Fruit fly (Drosophila melanogaster) whole organism, adult: ENCODE results near the gene CG16825.

ENCODE experiments used
- CG11617 ChIP-seq: fragments of 200-800 bp; sonication (Bioruptor generic); optimal IDR thresholded peaks from 2 replicates; lab custom pipeline; 2017; ENCODE audit warnings: mild to moderate bottlenecking, missing biosample characterization, missing genetic modification reagents, missing genetic modification characterization
- CG12768 ChIP-seq: fragments of 200-800 bp; sonication (Bioruptor generic); optimal IDR thresholded peaks from 2 replicates; lab custom pipeline; 2017; ENCODE audit warnings: missing biosample characterization, missing genetic modification characterization, mild to moderate bottlenecking, moderate library complexity, missing genetic modification reagents
- CG14711 ChIP-seq: fragments of 200-800 bp; sonication (Bioruptor generic); optimal IDR thresholded peaks from 2 replicates; lab custom pipeline; 2018; ENCODE audit warnings: missing biosample characterization, mild to moderate bottlenecking, missing genetic modification characterization, moderate library complexity
- CG1620 ChIP-seq: fragments of 200-800 bp; sonication (Bioruptor generic); optimal IDR thresholded peaks from 2 replicates; lab custom pipeline; 2016; ENCODE audit warnings: missing biosample characterization, missing genetic modification characterization
- CG33017 ChIP-seq: fragments of 200-800 bp; sonication (Bioruptor generic); optimal IDR thresholded peaks from 2 replicates; lab custom pipeline; 2018; ENCODE audit warnings: missing biosample characterization, mild to moderate bottlenecking, missing genetic modification characterization, moderate library complexity
- CG5204 ChIP-seq: fragments of 200-800 bp; sonication (Bioruptor generic); optimal IDR thresholded peaks from 2 replicates; lab custom pipeline; 2016; ENCODE audit warnings: missing biosample characterization, missing genetic modification characterization
- CG7045 ChIP-seq: fragments of 200-800 bp; sonication (Bioruptor generic); optimal IDR thresholded peaks from 2 replicates; lab custom pipeline; 2017; ENCODE audit warnings: missing biosample characterization, mild to moderate bottlenecking, missing genetic modification characterization
- CG7101 ChIP-seq: fragments of 200-800 bp; sonication (Bioruptor generic); optimal IDR thresholded peaks from 2 replicates; lab custom pipeline; 2018; ENCODE audit warnings: missing biosample characterization, mild to moderate bottlenecking, missing genetic modification characterization, moderate library complexity
- Clk ChIP-seq: fragments of 200-800 bp; sonication (Bioruptor generic); optimal IDR thresholded peaks from 2 replicates; lab custom pipeline; 2017; ENCODE audit warnings: missing biosample characterization, missing genetic modification characterization
- Crg-1 ChIP-seq: fragments of 200-800 bp; sonication (Bioruptor generic); optimal IDR thresholded peaks from 2 replicates; lab custom pipeline; 2016; ENCODE audit warnings: missing biosample characterization, missing genetic modification characterization
- Hr96 ChIP-seq: fragments of 200-800 bp; sonication (Bioruptor generic); optimal IDR thresholded peaks from 2 replicates; lab custom pipeline; 2016; ENCODE audit warnings: missing biosample characterization, missing genetic modification characterization
- Mnt ChIP-seq: fragments of 200-800 bp; sonication (Bioruptor generic); optimal IDR thresholded peaks from 2 replicates; lab custom pipeline; 2016; ENCODE audit warnings: missing biosample characterization, mild to moderate bottlenecking, missing genetic modification characterization
- bab1 ChIP-seq: fragments of 200-800 bp; sonication (Bioruptor generic); optimal IDR thresholded peaks from 3 replicates; lab custom pipeline; 2019; ENCODE audit warnings: missing biosample characterization, mild to moderate bottlenecking, missing genetic modification characterization, moderate library complexity
- cic ChIP-seq: fragments of 200-800 bp; sonication (Bioruptor generic); optimal IDR thresholded peaks from 2 replicates; lab custom pipeline; 2017; ENCODE audit warnings: missing biosample characterization, mild to moderate bottlenecking, missing genetic modification characterization, moderate library complexity
- cnc ChIP-seq, 2 experiments: fragments of >200 bp; optimal IDR thresholded peaks; 2 replicates each; lab custom pipeline; 2017
- kay ChIP-seq: fragments of 200-800 bp; sonication (Bioruptor generic); peaks from one replicate; lab custom pipeline; 2016; ENCODE audit warnings: missing biosample characterization, missing genetic modification characterization, borderline replicate concordance
- ovo ChIP-seq: fragments of 200-800 bp; sonication (Bioruptor generic); optimal IDR thresholded peaks from 2 replicates; lab custom pipeline; 2016; ENCODE audit warnings: missing biosample characterization, missing genetic modification characterization
- pad ChIP-seq: fragments of 200-800 bp; sonication (Bioruptor generic); optimal IDR thresholded peaks from 3 replicates; lab custom pipeline; 2017; ENCODE audit warnings: missing biosample characterization, missing genetic modification characterization, mild to moderate bottlenecking, moderate library complexity, missing genetic modification reagents
- tj ChIP-seq: fragments of 200-800 bp; sonication (Bioruptor generic); optimal IDR thresholded peaks from 3 replicates; lab custom pipeline; 2017; ENCODE audit warnings: missing biosample characterization, mild to moderate bottlenecking, missing genetic modification characterization, moderate library complexity
- toe ChIP-seq: fragments of 200-800 bp; sonication (Bioruptor generic); optimal IDR thresholded peaks from 2 replicates; lab custom pipeline; 2016; ENCODE audit warnings: missing biosample characterization, missing genetic modification characterization

Gene CG16825

dm6 chr2L:13304488-13304887 is at the start of gene CG16825:
CG16825 (plus strand) TSS chr2L:13304788.
- TF ChIP-seq CG1620 (no peak), CG12768 (GFP tag; lab: Kevin White, UChicago) (no peak)

dm6 chr2L:13257177-13257576 is 47.4 kb upstream of the CG16825 start, which contains the start of gene Naa20B:
Naa20B (plus strand) TSS chr2L:13257477.
- no peak for TF ChIP-seq CG7101 (tag; lab: Kevin White, UChicago)
- TF ChIP-seq tj (GFP tag; lab: Kevin White, UChicago) = no peak

- no peak for TF ChIP-seq CG33017
- no peak for TF ChIP-seq Mnt
- no peak for TF ChIP-seq pad (GFP tag; lab: Kevin White, UChicago)
- TF ChIP-seq CG12768 (GFP tag; lab: Kevin White, UChicago) = no peak
- no peak for TF ChIP-seq cnc (optimal IDR thresholded peaks at IDR 0.05; lab: Kevin White, UChicago)
- TF ChIP-seq CG7101 (tag; lab: Kevin White, UChicago) = no peak
- TF ChIP-seq Clk (GFP tag; lab: Kevin White, UChicago) = no peak
- TF ChIP-seq kay (GFP tag; lab: Kevin White, UChicago) = no peak
- TF ChIP-seq cic = no peak
Measured at dm6 chr2L:13258702-13259101, 45.9 kb upstream of the CG16825 start.

- TF ChIP-seq tj (GFP tag; lab: Kevin White, UChicago) = no peak
- no peak for TF ChIP-seq toe (GFP tag; lab: Kevin White, UChicago)
- no peak for TF ChIP-seq cnc (optimal IDR thresholded peaks at IDR 0.05; lab: Kevin White, UChicago)
- TF ChIP-seq CG1620 = no peak
- no peak for TF ChIP-seq CG5204
- TF ChIP-seq Clk (GFP tag; lab: Kevin White, UChicago) = no peak
- TF ChIP-seq pad (GFP tag; lab: Kevin White, UChicago) = no peak
- no peak for TF ChIP-seq CG7101 (tag; lab: Kevin White, UChicago)
- no peak for TF ChIP-seq Mnt
- TF ChIP-seq Crg-1 (GFP tag; lab: Kevin White, UChicago) = no peak
- no peak for TF ChIP-seq CG11617
- TF ChIP-seq CG33017 = no peak
- TF ChIP-seq kay (GFP tag; lab: Kevin White, UChicago) = no peak
- no peak for TF ChIP-seq ovo (GFP tag; lab: Kevin White, UChicago)
- no peak for TF ChIP-seq CG12768 (GFP tag; lab: Kevin White, UChicago)
- no peak for TF ChIP-seq CG7045
- no peak for TF ChIP-seq CG14711
Measured at dm6 chr2L:13259643-13260042, 44.9 kb upstream of the CG16825 start, which contains the start of gene CG31730. CG31730 (minus strand) TSS chr2L:13259743.

DNA sequence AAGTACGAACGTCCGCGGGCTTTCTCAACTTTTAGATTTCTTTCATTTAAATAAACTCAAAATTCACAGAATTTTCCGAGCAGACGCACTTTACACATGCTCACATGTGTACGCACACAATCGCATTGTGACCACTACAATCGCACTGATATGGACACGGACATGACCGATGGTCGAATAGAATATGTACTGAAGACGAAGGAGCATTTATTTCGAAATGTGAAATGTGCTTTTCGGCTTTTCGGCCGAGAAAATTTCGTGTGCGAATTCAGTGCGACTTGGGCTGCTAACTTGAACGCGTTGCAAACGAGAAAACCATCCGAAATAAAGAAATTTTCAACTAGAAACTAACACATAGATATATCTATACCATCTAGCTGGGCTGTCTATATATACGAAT is 43.8 kb upstream of the CG16825 start, which contains the start of gene CG44085:
CG44085 (plus strand) TSS at position 269 of the 400 bp plus-strand sequence.
- TF ChIP-seq bab1 = no peak
- no peak for TF ChIP-seq Mnt
- TF ChIP-seq CG14711 = no peak
- no peak for TF ChIP-seq Clk (GFP tag; lab: Kevin White, UChicago)
- TF ChIP-seq CG7045 = no peak
- TF ChIP-seq pad (GFP tag; lab: Kevin White, UChicago) = no peak
- no peak for TF ChIP-seq CG11617
- no peak for TF ChIP-seq tj (GFP tag; lab: Kevin White, UChicago)
- no peak for TF ChIP-seq CG12768 (GFP tag; lab: Kevin White, UChicago)
- TF ChIP-seq CG5204 = no peak
- no peak for TF ChIP-seq cnc (optimal IDR thresholded peaks at IDR 0.05; lab: Kevin White, UChicago)
- no peak for TF ChIP-seq cic
- no peak for TF ChIP-seq ovo (GFP tag; lab: Kevin White, UChicago)
- TF ChIP-seq CG7101 (tag; lab: Kevin White, UChicago) = no peak
- no peak for TF ChIP-seq kay (GFP tag; lab: Kevin White, UChicago)
- TF ChIP-seq toe (GFP tag; lab: Kevin White, UChicago) = no peak
- no peak for TF ChIP-seq Hr96

dm6 chr2L:13265776-13266175 is 38.8 kb upstream of the CG16825 start, which contains the start of gene CG31848:
CG31848 (minus strand) TSS chr2L:13265876.
- no peak for TF ChIP-seq cnc (optimal IDR thresholded peaks at IDR 0.05; lab: Kevin White, UChicago)
- no peak for TF ChIP-seq CG33017
- no peak for TF ChIP-seq cic
- no peak for TF ChIP-seq CG1620
- no peak for TF ChIP-seq CG7101 (tag; lab: Kevin White, UChicago)
- no peak for TF ChIP-seq tj (GFP tag; lab: Kevin White, UChicago)
- TF ChIP-seq kay (GFP tag; lab: Kevin White, UChicago) = no peak
- no peak for TF ChIP-seq CG5204
- no peak for TF ChIP-seq CG14711
- TF ChIP-seq toe (GFP tag; lab: Kevin White, UChicago) = no peak
- no peak for TF ChIP-seq CG11617
- TF ChIP-seq ovo (GFP tag; lab: Kevin White, UChicago) = no peak
- TF ChIP-seq Crg-1 (GFP tag; lab: Kevin White, UChicago) = no peak
- TF ChIP-seq Hr96 = no peak
- TF ChIP-seq CG12768 (GFP tag; lab: Kevin White, UChicago) = no peak
- TF ChIP-seq bab1 = no peak
- TF ChIP-seq CG7045 = no peak
- no peak for TF ChIP-seq Clk (GFP tag; lab: Kevin White, UChicago)
- TF ChIP-seq Mnt = no peak
- no peak for TF ChIP-seq pad (GFP tag; lab: Kevin White, UChicago)

DNA sequence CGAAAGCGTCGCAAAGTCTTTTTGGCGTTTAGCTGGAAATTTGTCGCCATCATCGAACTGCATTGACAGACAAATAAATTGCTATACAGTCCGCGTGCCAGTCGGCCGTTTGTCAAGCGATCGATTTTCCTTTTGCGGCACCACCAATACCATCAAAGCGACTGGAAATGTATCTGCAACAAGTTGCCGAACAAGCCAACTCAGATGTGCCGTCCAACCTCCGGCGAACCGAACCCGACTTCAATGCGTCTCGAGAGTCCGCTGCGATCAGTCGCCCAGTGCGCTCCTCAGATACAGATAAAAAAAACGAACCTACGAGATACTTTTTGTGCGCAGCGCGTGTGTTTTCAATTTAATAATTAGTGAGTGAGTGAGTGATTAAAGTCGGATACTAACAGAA is 38.0 kb upstream of the CG16825 start:
- TF ChIP-seq Mnt (no peak), pad (GFP tag; lab: Kevin White, UChicago) (no peak), CG5204 (no peak)
